Worm (Caenorhabditis elegans): ENCODE results near the gene hot-4.

DNA sequence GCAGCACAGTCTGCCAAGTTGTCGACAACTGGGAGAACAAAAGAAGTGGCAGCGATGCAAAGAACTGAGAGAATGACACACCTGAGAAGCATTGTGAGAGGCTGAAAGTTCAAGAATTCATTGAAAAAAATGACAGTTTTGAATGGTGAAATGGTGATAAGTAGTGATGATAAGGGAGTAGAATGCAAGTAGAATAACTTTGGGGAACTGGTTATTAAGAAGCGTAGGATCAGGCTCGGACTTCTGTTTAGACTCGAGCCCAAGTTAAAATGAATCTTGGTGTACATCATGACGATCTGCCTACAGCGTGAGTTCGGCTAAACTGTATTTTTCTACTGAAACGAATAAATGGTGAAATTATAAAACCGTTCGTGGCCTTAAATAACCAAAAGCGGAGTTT is 38.6 kb upstream of the hot-4 start, which contains the start of gene F42A10.7:
- no peak for TF ChIP-seq dpl-1 (GFP tag; optimal IDR thresholded peaks at IDR 0.05)
- TF ChIP-seq ceh-27 (GFP tag; optimal IDR thresholded peaks at IDR 0.05) = no peak
- no peak for TF ChIP-seq unc-130 (GFP tag; optimal IDR thresholded peaks at IDR 0.05)
- TF ChIP-seq him-1 (tag; optimal IDR thresholded peaks at IDR 0.05) = no peak
- TF ChIP-seq snpc-4 (GFP tag; optimal IDR thresholded peaks at IDR 0.05) = no peak
- TF ChIP-seq snpc-4 (tag; optimal IDR thresholded peaks at IDR 0.05) = no peak
- no peak for TF ChIP-seq repo-1 (tag; optimal IDR thresholded peaks at IDR 0.05)
- no peak for TF ChIP-seq C06A6.2 (GFP tag; conservative IDR thresholded peaks at IDR 0.05)
- no peak for TF ChIP-seq F39B2.1 (GFP tag; IDR thresholded peaks at IDR 0.05)
- TF ChIP-seq hrde-1 (tag; optimal IDR thresholded peaks at IDR 0.05; ENCODE audit: borderline replicate concordance) = no peak
- TF ChIP-seq lin-40 (tag; optimal IDR thresholded peaks at IDR 0.05) = no peak
- TF ChIP-seq ceh-40 (GFP tag; IDR thresholded peaks at IDR 0.05) = no peak
- TF ChIP-seq ama-1 (optimal IDR thresholded peaks at IDR 0.05) = no peak
- TF ChIP-seq ama-1 (GFP tag; optimal IDR thresholded peaks at IDR 0.05) = no peak
- no peak for TF ChIP-seq sdz-38 (tag; optimal IDR thresholded peaks at IDR 0.05)
- no peak for TF ChIP-seq gei-17 (GFP tag; optimal IDR thresholded peaks at IDR 0.05)

All from whole organism, young adult.